Worm (Caenorhabditis elegans): ENCODE data around the gene spe-36.

- TF ChIP-seq cebp-1 (GFP tag; IDR thresholded peaks at IDR 0.05) (no peak), cebp-1 (tag; optimal IDR thresholded peaks at IDR 0.05) (peak; percentile 57), nfya-1 (tag; optimal IDR thresholded peaks at IDR 0.05; ENCODE audit: borderline replicate concordance, insufficient read depth) (no peak), ceh-91 (GFP tag; IDR thresholded peaks at IDR 0.05) (peak; percentile 67), fkh-3 (tag; optimal IDR thresholded peaks at IDR 0.05) (no peak), F49E8.2 (tag; optimal IDR thresholded peaks at IDR 0.05; ENCODE audit: insufficient read depth) (peak; percentile 78), ccch-3 (GFP tag; optimal IDR thresholded peaks at IDR 0.05) (no peak), nhr-120 (GFP tag; IDR thresholded peaks at IDR 0.05) (no peak), Y95B8A.8 (GFP tag; IDR thresholded peaks at IDR 0.05) (no peak), F33H1.4 (GFP tag; IDR thresholded peaks at IDR 0.05) (peak; percentile 94), F55B11.4 (tag; optimal IDR thresholded peaks at IDR 0.05; ENCODE audit: borderline replicate concordance, insufficient read depth) (no peak), dpl-1 (GFP tag; optimal IDR thresholded peaks at IDR 0.05) (no peak)
Observed at ce11 chrIV:11601721-11602405, 9.8 kb upstream of the spe-36 start.

All from whole organism, young adult.